Worm (Caenorhabditis elegans) whole organism, L3 larva: ENCODE results near the gene F35H10.6.

Experiments
- R02D3.7 ChIP-seq: fragments of 150-350 bp; optimal IDR thresholded peaks from 2 replicates; lab custom pipeline; 2014; ENCODE audit warnings: missing biosample characterization, missing genetic modification characterization
- ZK546.5 ChIP-seq: sonication (generic microtip); optimal IDR thresholded peaks from 2 replicates; lab custom pipeline; 2017; ENCODE audit warnings: missing biosample characterization, missing genetic modification characterization
- ceh-9 ChIP-seq: sonication (generic microtip); optimal IDR thresholded peaks from 2 replicates; lab custom pipeline; 2018; ENCODE audit warnings: missing biosample characterization, missing genetic modification characterization
- fkh-2 ChIP-seq: fragments of 150-350 bp; optimal IDR thresholded peaks from 2 replicates; lab custom pipeline; 2014; ENCODE audit warnings: missing biosample characterization, missing genetic modification reagents, missing genetic modification characterization
- mdl-1 ChIP-seq: fragments of 150-350 bp; optimal IDR thresholded peaks from 2 replicates; lab custom pipeline; 2014; ENCODE audit warnings: missing biosample characterization, missing genetic modification characterization
- nhr-11 ChIP-seq: fragments of 150-350 bp; optimal IDR thresholded peaks from 2 replicates; lab custom pipeline; 2014; ENCODE audit warnings: missing biosample characterization, missing genetic modification characterization
- nhr-28 ChIP-seq: fragments of 150-350 bp; optimal IDR thresholded peaks from 2 replicates; lab custom pipeline; 2014; ENCODE audit warnings: missing biosample characterization, missing genetic modification characterization
- nhr-77 ChIP-seq: fragments of 150-350 bp; optimal IDR thresholded peaks from 2 replicates; lab custom pipeline; 2014; ENCODE audit warnings: missing biosample characterization, missing genetic modification characterization
- sea-2 ChIP-seq: fragments of 150-350 bp; sonication (generic microtip); optimal IDR thresholded peaks from 4 replicates; lab custom pipeline; 2014; ENCODE audit warnings: missing biosample characterization, missing genetic modification reagents, missing genetic modification characterization
- unc-39 ChIP-seq: sonication (generic microtip); optimal IDR thresholded peaks from 4 replicates; lab custom pipeline; 2017; ENCODE audit warnings: missing biosample characterization, missing genetic modification characterization
- unc-62 ChIP-seq: fragments of 150-350 bp; sonication (generic microtip); optimal IDR thresholded peaks from 4 replicates; lab custom pipeline; 2014; ENCODE audit warnings: missing biosample characterization, missing genetic modification reagents, missing genetic modification characterization
- zag-1 ChIP-seq: fragments of 150-350 bp; optimal IDR thresholded peaks from 2 replicates; lab custom pipeline; 2014; ENCODE audit warnings: missing biosample characterization, missing genetic modification characterization

DNA sequence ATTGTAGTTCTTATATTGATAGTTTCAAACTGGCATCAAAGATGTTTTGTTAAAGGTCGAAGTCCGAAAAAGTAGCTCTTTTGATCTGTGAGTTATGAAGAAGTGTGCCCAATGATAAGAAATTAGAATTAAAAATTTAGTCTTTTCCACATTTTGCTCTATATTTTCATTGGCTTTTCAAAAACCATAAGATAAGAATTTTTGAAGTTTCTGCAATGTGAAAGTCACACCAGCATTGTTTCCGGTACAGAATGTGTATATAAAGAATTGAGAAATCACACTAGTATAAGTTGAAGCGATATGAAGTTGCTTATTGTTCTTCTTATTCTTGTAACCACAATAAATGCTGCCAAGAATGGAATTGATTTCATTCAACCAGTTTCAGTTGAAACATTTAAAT lies 32.8 kb downstream of the F35H10.6 start, which contains the start of gene lys-10:
- no peak for TF ChIP-seq R02D3.7 (tag; lab: Kevin White, UChicago)
- TF ChIP-seq sea-2 (GFP tag; lab: Kevin White, UChicago): no peak
- no peak for TF ChIP-seq unc-39 (tag; lab: Kevin White, UChicago)
- TF ChIP-seq mdl-1: no peak
- no peak for TF ChIP-seq nhr-77 (tag; lab: Kevin White, UChicago)
- no peak for TF ChIP-seq fkh-2
- TF ChIP-seq nhr-11 (tag; lab: Kevin White, UChicago): no peak
- no peak for TF ChIP-seq ZK546.5 (tag; lab: Kevin White, UChicago)
- TF ChIP-seq zag-1 (tag; lab: Kevin White, UChicago): no peak
- TF ChIP-seq unc-62: no peak
- TF ChIP-seq ceh-9 (tag; lab: Kevin White, UChicago): no peak
- no peak for TF ChIP-seq nhr-28 (tag; lab: Kevin White, UChicago)
